Worm (Caenorhabditis elegans) whole organism, late embryonic: ENCODE results near the gene grl-28.
"Not testable (repeated sequence)": the region's sequence is repeated elsewhere in the genome, so short reads cannot be mapped to it uniquely, and the experiment has no call there.

Experiments
- F13H6.1 ChIP-seq: sonication (generic microtip); optimal IDR thresholded peaks from 2 replicates; lab custom pipeline; 2016; ENCODE audit warnings: missing genetic modification characterization, missing compliant biosample characterization
- T23F11.4 ChIP-seq: fragments of 200-800 bp; sonication (Bioruptor generic); optimal IDR thresholded peaks from 2 replicates; lab custom pipeline; 2018; ENCODE audit warnings: mild to moderate bottlenecking, missing genetic modification characterization, missing compliant biosample characterization
- ahr-1 ChIP-seq: sonication (generic microtip); optimal IDR thresholded peaks from 2 replicates; lab custom pipeline; 2016; ENCODE audit warnings: missing genetic modification characterization, missing compliant biosample characterization
- ceh-14 ChIP-seq: sonication (generic microtip); optimal IDR thresholded peaks from 2 replicates; lab custom pipeline; 2016; ENCODE audit warnings: missing genotype, missing genetic modification characterization, missing compliant biosample characterization
- fkh-10 ChIP-seq: fragments of 150-350 bp; optimal IDR thresholded peaks from 2 replicates; lab custom pipeline; 2014; ENCODE audit warnings: missing biosample characterization, missing genetic modification reagents, missing genetic modification characterization
- hlh-15 ChIP-seq: sonication (generic microtip); optimal IDR thresholded peaks from 2 replicates; lab custom pipeline; 2016; ENCODE audit warnings: missing genetic modification characterization, missing compliant biosample characterization
- hlh-8 ChIP-seq: sonication (generic microtip); optimal IDR thresholded peaks from 2 replicates; lab custom pipeline; 2016; ENCODE audit warnings: missing genotype, missing genetic modification characterization, missing compliant biosample characterization
- lin-11 ChIP-seq: fragments of 200-800 bp; sonication (Bioruptor generic); optimal IDR thresholded peaks from 2 replicates; lab custom pipeline; 2018; ENCODE audit warnings: mild to moderate bottlenecking, missing genetic modification characterization, missing compliant biosample characterization
- pha-2 ChIP-seq: sonication (generic microtip); optimal IDR thresholded peaks from 2 replicates; lab custom pipeline; 2017; ENCODE audit warnings: mild to moderate bottlenecking, missing genetic modification characterization, missing compliant biosample characterization
- pha-4 ChIP-seq: fragments of 150-350 bp; optimal IDR thresholded peaks from 2 replicates; lab custom pipeline; 2018; ENCODE audit warnings: missing biosample characterization, missing genetic modification reagents, missing genetic modification characterization
- pqm-1 ChIP-seq: sonication (generic microtip); optimal IDR thresholded peaks from 2 replicates; lab custom pipeline; 2016; ENCODE audit warnings: missing genetic modification characterization, missing compliant biosample characterization
- sox-4 ChIP-seq: sonication (generic microtip); optimal IDR thresholded peaks from 2 replicates; lab custom pipeline; 2017; ENCODE audit warnings: mild to moderate bottlenecking, missing genetic modification characterization, inconsistent platforms, missing compliant biosample characterization

DNA sequence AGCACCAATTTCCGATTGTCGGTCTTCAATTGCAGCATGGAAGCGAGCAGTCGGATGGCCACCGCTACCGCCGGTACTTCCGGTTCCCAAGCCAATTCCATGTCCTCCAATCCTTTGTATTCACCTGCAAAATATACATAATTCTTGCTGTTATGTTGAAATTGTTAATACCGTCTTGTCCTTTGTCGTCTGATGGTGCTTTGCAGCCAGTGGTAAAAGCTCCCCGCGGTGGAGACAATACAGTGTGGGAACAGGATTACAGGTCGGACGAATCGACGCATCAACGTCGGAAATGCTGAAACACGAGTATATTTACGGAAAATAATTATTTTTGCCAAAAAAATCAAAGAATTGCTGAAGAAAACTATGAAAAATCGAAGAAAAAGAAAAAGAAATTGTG is 12.7 kb upstream of the grl-28 start, which contains the start of gene T24A6.17:
- not testable (repeated sequence) for TF ChIP-seq sox-4 (tag; lab: Kevin White, UChicago); pha-2 (tag; lab: Kevin White, UChicago); pqm-1; F13H6.1 (tag; lab: Kevin White, UChicago); pha-4; ahr-1 (tag; lab: Kevin White, UChicago); hlh-15 (tag; lab: Kevin White, UChicago); lin-11; T23F11.4 (GFP tag; lab: Kevin White, UChicago); ceh-14 (tag; lab: Kevin White, UChicago); fkh-10; hlh-8
